Worm (Caenorhabditis elegans) whole organism, dauer: ENCODE results near the gene ZK632.11.

Experiments
- unc-62 ChIP-seq: sonication (generic microtip); optimal IDR thresholded peaks from 2 replicates; lab custom pipeline; 2017; ENCODE audit warnings: missing biosample characterization, missing genetic modification reagents, missing genetic modification characterization

Gene ZK632.11

ce11 chrIII:9804997-9805610 is 22.6 kb upstream of the ZK632.11 start, which contains the start of gene riok-3:
Gene riok-3, minus strand, starts transcription at chrIII:9805011.
- TF ChIP-seq unc-62 (GFP tag; lab: Kevin White, UChicago) = no peak

- TF ChIP-seq unc-62 (GFP tag; lab: Kevin White, UChicago) = no peak
Measured at ce11 chrIII:9806968-9807559, 20.7 kb upstream of the ZK632.11 start, which contains the start of gene ZK632.4. Gene ZK632.4, minus strand, starts transcription at chrIII:9807454.

DNA sequence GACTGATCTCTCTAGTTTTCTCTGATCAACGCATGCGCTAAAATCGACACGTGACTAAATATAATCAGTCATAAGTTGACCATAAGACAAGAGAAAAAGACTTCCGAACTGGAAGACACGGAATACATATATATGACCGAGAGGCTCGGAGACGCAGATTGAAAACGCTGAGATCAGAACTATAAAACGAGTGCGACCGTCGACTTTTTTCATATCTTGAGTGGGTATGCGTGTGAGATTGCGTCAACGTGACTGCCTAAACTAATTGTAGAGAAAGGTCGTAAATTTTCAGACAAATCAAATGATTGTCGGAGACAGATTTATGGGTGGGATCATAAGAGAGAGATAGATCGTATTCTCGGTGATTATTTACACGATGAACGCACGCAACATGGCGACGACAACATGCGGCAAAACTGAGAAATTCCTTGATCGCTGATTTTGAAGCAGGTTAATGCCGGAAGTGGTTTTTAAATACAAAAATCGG is 20.1 kb upstream of the ZK632.11 start:
- no peak for TF ChIP-seq unc-62 (GFP tag; lab: Kevin White, UChicago)

ce11 chrIII:9808179-9808578 is 19.5 kb upstream of the ZK632.11 start, which contains the start of gene gtap-2:
Gene gtap-2, plus strand, starts transcription at chrIII:9808544.
- no peak for TF ChIP-seq unc-62 (GFP tag; lab: Kevin White, UChicago)

DNA sequence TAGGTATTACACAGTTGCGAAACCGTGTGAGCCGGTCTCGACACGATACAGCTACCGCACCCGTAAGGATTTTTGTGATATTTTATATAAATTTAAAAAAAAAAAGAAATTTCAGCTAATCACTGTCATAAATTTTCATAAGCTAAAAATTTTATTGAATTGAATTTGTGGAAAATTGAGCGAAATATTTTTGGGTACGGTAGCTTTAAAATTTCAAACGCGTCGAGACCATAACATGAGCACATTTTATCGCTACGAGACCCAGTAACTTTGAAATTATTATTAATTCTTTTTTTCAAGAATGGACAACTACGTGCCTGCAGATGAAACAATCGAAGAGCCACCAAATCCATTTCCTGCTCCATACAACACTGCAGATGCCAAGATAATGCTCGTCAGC is 14.6 kb upstream of the ZK632.11 start, which contains the start of gene ZK632.14:
Gene ZK632.14 (plus strand): TSS at position 301 of the 400 bp plus-strand sequence.
- no peak for TF ChIP-seq unc-62 (GFP tag; lab: Kevin White, UChicago)

DNA sequence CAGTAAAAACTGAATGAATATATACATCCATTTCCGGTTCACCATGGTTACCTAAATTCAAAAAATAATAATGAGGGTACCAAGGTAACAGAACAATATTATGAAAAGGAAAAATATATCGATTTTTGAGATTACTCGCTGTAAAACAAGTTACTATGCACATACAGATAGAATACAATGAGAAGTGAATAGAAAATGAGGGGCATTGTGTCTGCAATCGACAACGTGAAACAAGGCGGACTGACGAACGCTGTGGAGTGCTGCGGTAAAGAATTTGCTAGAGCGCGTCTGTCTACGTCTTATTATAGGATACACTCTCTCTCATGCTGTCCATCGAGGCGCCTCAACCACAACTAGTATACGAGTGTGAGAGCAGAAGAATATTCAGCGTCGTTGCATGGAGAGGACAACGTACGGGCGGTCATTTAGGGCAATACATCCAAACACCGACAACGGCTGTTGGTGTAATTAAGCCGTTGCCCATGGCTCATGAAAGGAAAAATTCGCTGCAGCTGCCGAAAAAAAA is 10.6 kb upstream of the ZK632.11 start, which contains the start of gene cnx-1:
Gene cnx-1 (minus strand): TSS at position 51 of the 526 bp plus-strand sequence.
- TF ChIP-seq unc-62 (GFP tag; lab: Kevin White, UChicago) = no peak

DNA sequence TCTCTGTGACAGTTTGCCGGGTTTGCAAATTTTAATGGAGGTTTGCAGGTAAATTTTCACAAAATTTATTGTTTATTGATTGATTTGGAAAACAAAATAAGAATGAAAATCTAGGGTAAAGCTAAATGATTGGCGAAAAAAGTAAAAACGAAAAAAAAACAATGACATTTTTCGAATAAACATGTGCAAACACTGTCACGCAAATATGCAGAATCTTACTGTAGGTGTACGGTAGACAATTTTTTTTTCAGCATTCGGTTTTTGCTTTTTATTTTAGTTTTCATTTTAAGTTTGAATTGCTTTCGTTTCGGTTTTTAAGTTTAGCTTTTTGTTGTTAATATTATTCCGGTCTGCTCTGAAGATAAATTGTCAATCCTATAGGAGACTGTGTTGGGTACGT is 9.8 kb upstream of the ZK632.11 start:
- no peak for TF ChIP-seq unc-62 (GFP tag; lab: Kevin White, UChicago)

DNA sequence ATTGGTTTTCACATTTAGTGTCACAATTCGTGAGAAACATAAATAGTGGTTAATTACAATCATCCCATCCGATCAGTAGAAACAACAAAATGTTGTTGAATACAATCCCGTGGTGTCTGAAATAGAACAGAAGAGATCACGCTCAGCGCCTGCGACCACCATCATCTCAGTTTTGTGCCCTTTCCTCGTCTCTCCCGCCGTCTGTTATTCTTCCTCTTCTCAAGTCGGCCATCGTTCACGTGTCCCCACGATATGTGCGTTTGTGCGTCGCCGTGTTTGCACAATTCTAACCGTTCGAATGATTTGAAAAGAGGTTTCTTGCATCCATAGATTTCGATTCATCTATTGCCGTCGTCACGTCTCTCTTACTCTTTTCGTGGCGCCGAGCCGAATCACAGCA is 9.0 kb upstream of the ZK632.11 start, which contains the start of gene panl-3:
Gene panl-3 (plus strand): TSS at position 294 of the 400 bp plus-strand sequence.
- no peak for TF ChIP-seq unc-62 (GFP tag; lab: Kevin White, UChicago)

- no peak for TF ChIP-seq unc-62 (GFP tag; lab: Kevin White, UChicago)
Measured at ce11 chrIII:9822942-9823341, 4.8 kb upstream of the ZK632.11 start, which contains the start of gene arl-5. Gene arl-5, plus strand, starts transcription at chrIII:9823242.

- no peak for TF ChIP-seq unc-62 (GFP tag; lab: Kevin White, UChicago)
Measured at ce11 chrIII:9823748-9824147, 4.0 kb upstream of the ZK632.11 start.

DNA sequence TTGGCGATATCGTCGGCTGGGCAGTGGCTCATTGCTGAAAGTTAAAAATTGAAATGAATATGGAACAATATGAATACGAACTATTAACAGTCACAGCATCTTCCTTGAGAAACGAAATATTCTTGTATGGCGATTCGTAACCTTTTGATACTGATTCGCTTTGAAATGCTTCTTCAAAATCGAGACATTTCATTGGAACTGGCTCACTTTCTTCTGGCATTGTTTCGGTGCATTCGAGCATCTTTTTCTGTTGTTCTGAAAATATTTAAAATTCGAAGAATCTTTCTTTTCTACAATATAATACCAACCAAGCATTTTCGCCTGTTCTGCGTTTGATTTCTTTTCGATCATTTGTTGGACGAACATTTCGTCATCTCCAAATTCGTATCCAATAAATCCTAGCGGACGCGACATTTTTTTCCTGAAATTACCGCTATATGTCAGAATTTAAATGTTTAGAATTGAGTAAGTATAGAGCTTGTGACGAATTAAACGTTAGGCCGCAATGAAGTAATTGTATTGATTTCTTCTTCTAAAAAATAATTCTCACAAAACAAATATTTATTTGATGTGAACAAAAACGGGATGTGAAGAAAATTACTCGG is 3.3 kb upstream of the ZK632.11 start, which contains the start of gene lin-52:
Gene lin-52 (minus strand): TSS at position 421 of the 605 bp plus-strand sequence.
- no peak for TF ChIP-seq unc-62 (GFP tag; lab: Kevin White, UChicago)

- TF ChIP-seq unc-62 (GFP tag; lab: Kevin White, UChicago) = no peak
Measured at ce11 chrIII:9825073-9825828, 2.5 kb upstream of the ZK632.11 start, which contains the start of gene ZK632.9. Gene ZK632.9, minus strand, starts transcription at chrIII:9825432.

DNA sequence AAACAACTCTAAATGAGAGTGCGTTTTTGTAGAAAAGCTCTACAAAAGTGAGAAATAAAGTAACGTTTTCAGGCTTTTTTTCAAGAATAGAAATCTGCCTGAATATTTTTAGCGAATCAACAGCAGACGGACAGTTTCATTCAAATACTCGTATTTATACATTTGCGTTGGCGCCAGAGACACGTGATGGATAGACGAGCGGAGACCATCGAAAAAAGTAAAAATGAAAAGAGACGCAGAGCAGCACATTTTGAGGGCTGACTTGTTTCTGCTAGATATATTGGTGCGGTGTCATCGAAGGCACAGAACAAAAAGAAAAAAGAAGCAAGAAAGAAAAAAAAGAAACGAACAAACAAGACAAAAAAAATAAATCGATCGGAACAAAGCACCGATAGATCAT is 1.7 kb upstream of the ZK632.11 start:
- no peak for TF ChIP-seq unc-62 (GFP tag; lab: Kevin White, UChicago)

DNA sequence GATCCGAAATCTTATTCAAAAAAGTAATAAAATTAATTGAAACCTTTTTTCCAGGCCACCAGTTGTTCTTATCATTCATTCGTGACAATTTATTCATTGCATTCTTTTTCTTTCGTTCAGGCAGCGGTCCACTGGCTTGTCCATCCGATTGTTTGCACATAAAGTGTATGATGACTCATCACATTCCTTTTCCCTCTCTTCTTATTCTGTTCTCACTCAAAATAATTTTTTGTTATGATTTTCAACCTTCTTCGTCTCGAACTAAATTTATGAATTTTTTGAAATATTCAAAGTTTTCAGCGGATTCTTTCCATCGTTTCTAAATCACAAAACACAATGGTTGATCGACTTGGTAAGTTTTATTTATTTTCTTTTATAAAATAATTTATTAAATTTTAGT is 2.8 kb downstream of the ZK632.11 start, which contains the start of gene ZK632.12:
Gene ZK632.12 (plus strand): TSS at position 301 of the 400 bp plus-strand sequence.
- no peak for TF ChIP-seq unc-62 (GFP tag; lab: Kevin White, UChicago)

- TF ChIP-seq unc-62 (GFP tag; lab: Kevin White, UChicago) = no peak
Measured at ce11 chrIII:9832569-9832968, 4.9 kb downstream of the ZK632.11 start.
